Worm (Caenorhabditis elegans) whole organism, L2 larva: ENCODE data around the gene oig-5.

Source experiments
- F13H6.1 ChIP-seq: sonication (generic microtip); optimal IDR thresholded peaks from 2 replicates; lab custom pipeline; 2016; ENCODE audit warnings: missing genetic modification characterization, missing compliant biosample characterization
- R02D3.7 ChIP-seq: fragments of 150-350 bp; optimal IDR thresholded peaks from 2 replicates; lab custom pipeline; 2014; ENCODE audit warnings: missing biosample characterization, missing genetic modification characterization
- ZK546.5 ChIP-seq: sonication (generic microtip); optimal IDR thresholded peaks from 2 replicates; lab custom pipeline; 2017; ENCODE audit warnings: missing biosample characterization, missing genetic modification characterization
- aly-2 ChIP-seq: fragments of 150-350 bp; optimal IDR thresholded peaks from 2 replicates; lab custom pipeline; 2014; ENCODE audit warnings: missing biosample characterization, missing genetic modification characterization
- ceh-82 ChIP-seq: fragments of 150-350 bp; optimal IDR thresholded peaks from 2 replicates; lab custom pipeline; 2014; ENCODE audit warnings: missing biosample characterization, missing genetic modification characterization
- elt-3 ChIP-seq: sonication (generic microtip); optimal IDR thresholded peaks from 2 replicates; lab custom pipeline; 2017; ENCODE audit warnings: missing biosample characterization, missing genetic modification characterization
- fos-1 ChIP-seq: fragments of 150-350 bp; optimal IDR thresholded peaks from 2 replicates; lab custom pipeline; 2014; ENCODE audit warnings: missing biosample characterization, missing genetic modification characterization
- lsy-2 ChIP-seq, 2 experiments: fragments of 150-350 bp in 1 of 2; sonication (generic microtip) in 1 of 2; optimal IDR thresholded peaks; 2 replicates each; lab custom pipeline; 2014 to 2017; ENCODE audit warnings: missing biosample characterization in 2 of 2, missing genetic modification characterization in 2 of 2
- nhr-11 ChIP-seq: fragments of 150-350 bp; optimal IDR thresholded peaks from 2 replicates; lab custom pipeline; 2014; ENCODE audit warnings: missing biosample characterization, missing genetic modification characterization
- nhr-23 ChIP-seq: fragments of 150-350 bp; optimal IDR thresholded peaks from 2 replicates; lab custom pipeline; 2014; ENCODE audit warnings: missing biosample characterization, missing genetic modification reagents, missing genetic modification characterization
- nhr-237 ChIP-seq: fragments of 150-350 bp; optimal IDR thresholded peaks from 2 replicates; lab custom pipeline; 2014; ENCODE audit warnings: missing biosample characterization, missing genetic modification characterization
- unc-55 ChIP-seq: fragments of 150-350 bp; sonication (generic microtip); optimal IDR thresholded peaks from 3 replicates; lab custom pipeline; 2014; ENCODE audit warnings: missing biosample characterization, missing genetic modification reagents, missing genetic modification characterization

- TF ChIP-seq lsy-2 (tag; optimal IDR thresholded peaks at IDR 0.05; lab: Kevin White, UChicago), result no peak
- TF ChIP-seq nhr-11 (tag; lab: Kevin White, UChicago), result no peak
- no peak for TF ChIP-seq ZK546.5 (tag; lab: Kevin White, UChicago)
- TF ChIP-seq elt-3 (tag; lab: Kevin White, UChicago), result no peak
- no peak for TF ChIP-seq R02D3.7
- TF ChIP-seq nhr-237 (tag; lab: Kevin White, UChicago), result no peak
- TF ChIP-seq F13H6.1, result no peak
- no peak for TF ChIP-seq aly-2 (tag; lab: Kevin White, UChicago)
- TF ChIP-seq nhr-23 (tag; lab: Kevin White, UChicago), result no peak
- no peak for TF ChIP-seq ceh-82 (tag; lab: Kevin White, UChicago)
- TF ChIP-seq fos-1, result no peak
- no peak for TF ChIP-seq unc-55
Measured at ce11 chrIV:14769218-14769835, 37.7 kb upstream of the oig-5 start, which contains the start of gene Y57G11C.43.
